Worm (Caenorhabditis elegans) whole organism, mixed stage, embryonic: ENCODE measurements around the gene C01G12.3.

ENCODE experiments used
- M03D4.4 ChIP-seq: sonication (generic microtip); optimal IDR thresholded peaks from 2 replicates; lab custom pipeline; 2017; ENCODE audit warnings: mild to moderate bottlenecking, missing genetic modification characterization, missing compliant biosample characterization
- elt-3 ChIP-seq: fragments of 150-350 bp; optimal IDR thresholded peaks from 2 replicates; lab custom pipeline; 2014; ENCODE audit warnings: missing biosample characterization, missing genetic modification characterization
- lin-13 ChIP-seq: fragments of 150-350 bp; optimal IDR thresholded peaks from 2 replicates; lab custom pipeline; 2014; ENCODE audit warnings: missing biosample characterization, missing genetic modification characterization
- lin-32 ChIP-seq: fragments of 200-800 bp; sonication (Bioruptor generic); optimal IDR thresholded peaks from 2 replicates; lab custom pipeline; 2018; ENCODE audit warnings: mild to moderate bottlenecking, missing genetic modification characterization, missing compliant biosample characterization
- nhr-237 ChIP-seq: fragments of 150-350 bp; optimal IDR thresholded peaks from 2 replicates; lab custom pipeline; 2014; ENCODE audit warnings: missing biosample characterization, missing genetic modification characterization
- nhr-76 ChIP-seq: sonication (generic microtip); optimal IDR thresholded peaks from 2 replicates; lab custom pipeline; 2017; ENCODE audit warnings: missing biosample characterization, missing genetic modification characterization
- pha-4 ChIP-seq: fragments of 150-350 bp; optimal IDR thresholded peaks from 2 replicates; lab custom pipeline; 2018; ENCODE audit warnings: missing biosample characterization, missing genetic modification reagents, missing genetic modification characterization
- snpc-4 ChIP-seq: fragments of 150-350 bp; optimal IDR thresholded peaks from 2 replicates; lab custom pipeline; 2014; ENCODE audit warnings: missing biosample characterization, missing genetic modification characterization
- unc-120 ChIP-seq: sonication (generic microtip); optimal IDR thresholded peaks from 2 replicates; lab custom pipeline; 2017; ENCODE audit warnings: missing genetic modification characterization, missing compliant biosample characterization; ENCODE audit not compliant: poor library complexity, severe bottlenecking
- unc-39 ChIP-seq: fragments of 150-350 bp; optimal IDR thresholded peaks from 2 replicates; lab custom pipeline; 2014; ENCODE audit warnings: missing biosample characterization, missing genetic modification characterization
- unc-62 ChIP-seq: fragments of 150-350 bp; optimal IDR thresholded peaks from 2 replicates; lab custom pipeline; 2014; ENCODE audit warnings: missing biosample characterization, missing genetic modification reagents, missing genetic modification characterization
- ztf-11 ChIP-seq: fragments of 150-350 bp; optimal IDR thresholded peaks from 2 replicates; lab custom pipeline; 2014; ENCODE audit warnings: missing biosample characterization, missing genetic modification characterization

DNA sequence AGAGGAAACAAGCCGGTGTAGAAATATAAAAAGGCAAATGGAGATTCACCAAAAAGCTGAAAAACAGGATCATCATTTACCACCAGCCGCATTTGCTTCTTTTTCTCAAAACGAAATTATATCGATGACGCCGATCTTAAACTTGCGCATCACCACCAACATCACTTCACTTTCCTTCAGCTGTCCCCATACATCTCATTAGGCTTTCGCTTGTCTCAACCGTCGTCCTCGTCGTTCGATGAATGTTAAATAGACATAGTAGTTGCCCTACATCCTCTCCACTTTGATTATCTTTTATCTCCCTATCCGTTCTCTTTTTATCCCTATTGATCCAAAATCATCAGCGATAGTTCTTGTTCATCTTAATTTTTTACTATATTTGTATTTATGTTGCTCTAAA lies 44.8 kb upstream of the C01G12.3 start:
- TF ChIP-seq lin-32 (GFP tag; lab: Kevin White, UChicago) (no peak), nhr-76 (tag; lab: Kevin White, UChicago) (no peak), lin-13 (no peak), pha-4 (tag; lab: Kevin White, UChicago) (no peak), snpc-4 (tag; lab: Kevin White, UChicago) (no peak), elt-3 (tag; lab: Kevin White, UChicago) (no peak), unc-62 (no peak), unc-39 (no peak), nhr-237 (tag; lab: Kevin White, UChicago) (no peak), ztf-11 (tag; lab: Kevin White, UChicago) (no peak), unc-120 (tag; lab: Kevin White, UChicago) (no peak), M03D4.4 (tag; lab: Kevin White, UChicago) (no peak)
